Worm (Caenorhabditis elegans) whole organism, L3 larva: ENCODE measurements around the gene nol-56.

Experiments used
- R02D3.7 ChIP-seq: fragments of 150-350 bp; optimal IDR thresholded peaks from 2 replicates; lab custom pipeline; 2014; ENCODE audit warnings: missing biosample characterization, missing genetic modification characterization
- ZK546.5 ChIP-seq: sonication (generic microtip); optimal IDR thresholded peaks from 2 replicates; lab custom pipeline; 2017; ENCODE audit warnings: missing biosample characterization, missing genetic modification characterization
- aly-2 ChIP-seq: fragments of 150-350 bp; optimal IDR thresholded peaks from 2 replicates; lab custom pipeline; 2014; ENCODE audit warnings: missing biosample characterization, missing genetic modification characterization
- ceh-16 ChIP-seq: sonication (generic microtip); optimal IDR thresholded peaks from 2 replicates; lab custom pipeline; 2017; ENCODE audit warnings: missing biosample characterization, missing genetic modification characterization
- ceh-82 ChIP-seq: fragments of 150-350 bp; optimal IDR thresholded peaks from 2 replicates; lab custom pipeline; 2014; ENCODE audit warnings: missing biosample characterization, missing genetic modification characterization
- egl-5 ChIP-seq: fragments of 150-350 bp; optimal IDR thresholded peaks from 2 replicates; lab custom pipeline; 2017; ENCODE audit warnings: missing biosample characterization, missing genetic modification reagents, missing genetic modification characterization, inconsistent platforms
- elt-1 ChIP-seq: fragments of 150-350 bp; optimal IDR thresholded peaks from 2 replicates; lab custom pipeline; 2014; ENCODE audit warnings: missing biosample characterization, missing genetic modification characterization
- elt-2 ChIP-seq: sonication (generic microtip); optimal IDR thresholded peaks from 2 replicates; lab custom pipeline; 2016; ENCODE audit warnings: missing genetic modification reagents, mild to moderate bottlenecking, missing genetic modification characterization, missing compliant biosample characterization
- elt-3 ChIP-seq, 3 experiments: fragments of 150-350 bp in 1 of 3; sonication (generic microtip) in 2 of 3; optimal IDR thresholded peaks; 2 replicates in 2 of 3; 4 replicates in 1 of 3; lab custom pipeline; 2014 to 2017; ENCODE audit warnings: missing biosample characterization in 3 of 3, missing genetic modification characterization in 3 of 3
- fkh-2 ChIP-seq: fragments of 150-350 bp; optimal IDR thresholded peaks from 2 replicates; lab custom pipeline; 2014; ENCODE audit warnings: missing biosample characterization, missing genetic modification reagents, missing genetic modification characterization
- fos-1 ChIP-seq: fragments of 150-350 bp; optimal IDR thresholded peaks from 2 replicates; lab custom pipeline; 2014; ENCODE audit warnings: missing biosample characterization, missing genetic modification characterization
- hmg-11 ChIP-seq: sonication (generic microtip); optimal IDR thresholded peaks from 2 replicates; lab custom pipeline; 2016; ENCODE audit warnings: missing genetic modification characterization, missing compliant biosample characterization
- jun-1 ChIP-seq: fragments of 150-350 bp; optimal IDR thresholded peaks from 2 replicates; lab custom pipeline; 2014; ENCODE audit warnings: missing biosample characterization, missing genetic modification reagents, missing genetic modification characterization
- lin-15B ChIP-seq: fragments of 150-350 bp; optimal IDR thresholded peaks from 2 replicates; lab custom pipeline; 2014; ENCODE audit warnings: missing biosample characterization, missing genetic modification characterization
- lin-39 ChIP-seq: fragments of 150-350 bp; optimal IDR thresholded peaks from 2 replicates; lab custom pipeline; 2018; ENCODE audit warnings: missing biosample characterization, missing genetic modification reagents, missing genetic modification characterization
- lsy-12 ChIP-seq: sonication (generic microtip); optimal IDR thresholded peaks from 2 replicates; lab custom pipeline; 2016; ENCODE audit warnings: mild to moderate bottlenecking, missing genetic modification characterization, missing compliant biosample characterization
- nhr-12 ChIP-seq: fragments of 150-350 bp; optimal IDR thresholded peaks from 2 replicates; lab custom pipeline; 2014; ENCODE audit warnings: missing biosample characterization, missing genetic modification characterization
- nhr-23 ChIP-seq: fragments of 150-350 bp; optimal IDR thresholded peaks from 2 replicates; lab custom pipeline; 2014; ENCODE audit warnings: missing biosample characterization, missing genetic modification reagents, missing genetic modification characterization
- nhr-237 ChIP-seq: fragments of 150-350 bp; optimal IDR thresholded peaks from 2 replicates; lab custom pipeline; 2014; ENCODE audit warnings: missing biosample characterization, missing genetic modification characterization
- nhr-28 ChIP-seq: fragments of 150-350 bp; optimal IDR thresholded peaks from 2 replicates; lab custom pipeline; 2014; ENCODE audit warnings: missing biosample characterization, missing genetic modification characterization
- nhr-43 ChIP-seq: sonication (generic microtip); optimal IDR thresholded peaks from 2 replicates; lab custom pipeline; 2016; ENCODE audit warnings: mild to moderate bottlenecking, missing genetic modification characterization, missing compliant biosample characterization; ENCODE audit not compliant: poor library complexity, severe bottlenecking
- nhr-77 ChIP-seq: fragments of 150-350 bp; optimal IDR thresholded peaks from 2 replicates; lab custom pipeline; 2014; ENCODE audit warnings: missing biosample characterization, missing genetic modification characterization
- pha-4 ChIP-seq: fragments of 150-350 bp; optimal IDR thresholded peaks from 2 replicates; lab custom pipeline; 2014; ENCODE audit warnings: missing biosample characterization, missing genetic modification reagents, missing genetic modification characterization
- pqm-1 ChIP-seq: fragments of 150-350 bp; optimal IDR thresholded peaks from 2 replicates; lab custom pipeline; 2017; ENCODE audit warnings: missing biosample characterization, missing genetic modification characterization, inconsistent platforms
- sea-2 ChIP-seq: fragments of 150-350 bp; sonication (generic microtip); optimal IDR thresholded peaks from 4 replicates; lab custom pipeline; 2014; ENCODE audit warnings: missing biosample characterization, missing genetic modification reagents, missing genetic modification characterization
- skn-1 ChIP-seq: fragments of 150-350 bp; optimal IDR thresholded peaks from 2 replicates; lab custom pipeline; 2014; ENCODE audit warnings: missing biosample characterization, missing genetic modification characterization
- snpc-4 ChIP-seq: fragments of 150-350 bp; optimal IDR thresholded peaks from 2 replicates; lab custom pipeline; 2014; ENCODE audit warnings: missing biosample characterization, missing genetic modification characterization
- unc-39 ChIP-seq: sonication (generic microtip); optimal IDR thresholded peaks from 4 replicates; lab custom pipeline; 2017; ENCODE audit warnings: missing biosample characterization, missing genetic modification characterization
- zag-1 ChIP-seq: fragments of 150-350 bp; optimal IDR thresholded peaks from 2 replicates; lab custom pipeline; 2014; ENCODE audit warnings: missing biosample characterization, missing genetic modification characterization
- ztf-4 ChIP-seq: fragments of 150-350 bp; optimal IDR thresholded peaks from 2 replicates; lab custom pipeline; 2014; ENCODE audit warnings: missing biosample characterization, missing genetic modification characterization

The nol-56 gene

ce11 chrV:10379293-10379692 is 26.5 kb upstream of the nol-56 start, which contains the start of gene AC3.12:
AC3.12 (minus strand) TSS chrV:10379393.
- TF ChIP-seq egl-5 (tag; lab: Kevin White, UChicago) (no peak), ztf-4 (tag; lab: Kevin White, UChicago) (no peak), skn-1 (tag; lab: Kevin White, UChicago) (no peak), nhr-77 (tag; lab: Kevin White, UChicago) (no peak), fos-1 (no peak), pqm-1 (tag; lab: Kevin White, UChicago) (no peak), elt-3 (tag; optimal IDR thresholded peaks at IDR 0.05; lab: Kevin White, UChicago) (no peak)

ce11 chrV:10371951-10372350 is 19.2 kb upstream of the nol-56 start, which contains the start of gene ugt-49:
ugt-49 (plus strand) TSS chrV:10372321.
- peak; percentile 40 for TF ChIP-seq pqm-1 (tag; lab: Kevin White, UChicago)
- TF ChIP-seq nhr-28 (tag; lab: Kevin White, UChicago), result no peak
- TF ChIP-seq nhr-12 (tag; lab: Kevin White, UChicago), result no peak
- no peak for TF ChIP-seq nhr-43 (tag; lab: Kevin White, UChicago)
- TF ChIP-seq hmg-11 (tag; lab: Kevin White, UChicago), result no peak
- TF ChIP-seq fos-1, result no peak
- TF ChIP-seq zag-1 (tag; lab: Kevin White, UChicago), result no peak
- TF ChIP-seq lin-15B (tag; lab: Kevin White, UChicago), result no peak
- peak; percentile 23 for TF ChIP-seq pha-4 (tag; lab: Kevin White, UChicago)
- TF ChIP-seq lsy-12 (tag; lab: Kevin White, UChicago), result no peak
- TF ChIP-seq sea-2 (GFP tag; lab: Kevin White, UChicago), result no peak
- peak; percentile 63 for TF ChIP-seq elt-2 (tag; lab: Kevin White, UChicago)
- TF ChIP-seq ceh-82 (tag; lab: Kevin White, UChicago), result no peak
- TF ChIP-seq lin-39 (tag; lab: Kevin White, UChicago), result no peak
- no peak for TF ChIP-seq ceh-16 (tag; lab: Kevin White, UChicago)
- TF ChIP-seq nhr-237 (tag; lab: Kevin White, UChicago), result no peak
- no peak for TF ChIP-seq ZK546.5

- peak; percentile 40 for TF ChIP-seq pqm-1 (tag; lab: Kevin White, UChicago)
- TF ChIP-seq elt-2 (tag; lab: Kevin White, UChicago), result peak; percentile 84
- no peak for TF ChIP-seq ztf-4 (tag; lab: Kevin White, UChicago)
- no peak for TF ChIP-seq elt-1 (tag; lab: Kevin White, UChicago)
- no peak for TF ChIP-seq R02D3.7 (tag; lab: Kevin White, UChicago)
- TF ChIP-seq jun-1, result peak; percentile 45
- TF ChIP-seq nhr-28 (tag; lab: Kevin White, UChicago), result no peak
- TF ChIP-seq fkh-2, result no peak
These were observed 18.4 kb upstream of the nol-56 start for ce11 chrV:10371177-10371576.

- no peak for TF ChIP-seq snpc-4
- no peak for TF ChIP-seq elt-2 (tag; lab: Kevin White, UChicago)
- TF ChIP-seq nhr-12 (tag; lab: Kevin White, UChicago), result no peak
- TF ChIP-seq nhr-237 (tag; lab: Kevin White, UChicago), result no peak
- TF ChIP-seq nhr-23, result no peak
These were observed 15.5 kb upstream of the nol-56 start, which contains the start of gene sri-20 for ce11 chrV:10368256-10368655. sri-20 (plus strand) TSS chrV:10368556.

- TF ChIP-seq nhr-237 (tag; lab: Kevin White, UChicago), result no peak
- TF ChIP-seq nhr-43 (tag; lab: Kevin White, UChicago), result no peak
- no peak for TF ChIP-seq unc-39 (tag; lab: Kevin White, UChicago)
- no peak for TF ChIP-seq pha-4 (tag; lab: Kevin White, UChicago)
- TF ChIP-seq aly-2 (tag; lab: Kevin White, UChicago), result no peak
- TF ChIP-seq fkh-2, result no peak
- no peak for TF ChIP-seq ceh-16 (tag; lab: Kevin White, UChicago)
- no peak for TF ChIP-seq hmg-11 (tag; lab: Kevin White, UChicago)
- TF ChIP-seq skn-1 (tag; lab: Kevin White, UChicago), result no peak
- no peak for TF ChIP-seq lin-15B (tag; lab: Kevin White, UChicago)
- TF ChIP-seq elt-1 (tag; lab: Kevin White, UChicago), result no peak
These were observed 11.1 kb upstream of the nol-56 start for ce11 chrV:10363834-10364233.
